Fruit fly (Drosophila melanogaster): ENCODE results near the gene CG12502.

The CG12502 gene

dm6 chr3L:871713-872112 lies 6.5 kb downstream of the CG12502 start, which contains the start of gene Usp10 (continued):
- no peak for TF ChIP-seq ems (GFP tag; optimal IDR thresholded peaks at IDR 0.05)
- no peak for TF ChIP-seq CG9215 (GFP tag; IDR thresholded peaks at IDR 0.05)
- TF ChIP-seq CG1792 (GFP tag; optimal IDR thresholded peaks at IDR 0.05) = no peak
- no peak for TF ChIP-seq Nf-YC (tag; optimal IDR thresholded peaks at IDR 0.05)
- TF ChIP-seq stwl (tag; optimal IDR thresholded peaks at IDR 0.05) = peak; percentile 46
- no peak for TF ChIP-seq CG12236 (GFP tag; optimal IDR thresholded peaks at IDR 0.05)
- TF ChIP-seq row (GFP tag; IDR thresholded peaks at IDR 0.05) = peak; percentile 18; the same call in 1 of the 3 replicates
- no peak for TF ChIP-seq CG6175 (GFP tag; IDR thresholded peaks at IDR 0.05)
- no peak for TF ChIP-seq CG31365 (tag; optimal IDR thresholded peaks at IDR 0.05)
- TF ChIP-seq org-1 (GFP tag; optimal IDR thresholded peaks at IDR 0.05) = no peak
- no peak for TF ChIP-seq pum (GFP tag; optimal IDR thresholded peaks at IDR 0.05)
- no peak for TF ChIP-seq CG33213 (GFP tag; optimal IDR thresholded peaks at IDR 0.05)
- peak; percentile 2 for TF ChIP-seq CG2712 (tag; optimal IDR thresholded peaks at IDR 0.05)
- TF ChIP-seq pros (GFP tag; optimal IDR thresholded peaks at IDR 0.05) = no peak
- TF ChIP-seq CG7745 (tag; optimal IDR thresholded peaks at IDR 0.05) = no peak
- peak; percentile 59; the same call in 2 of the 3 replicates for TF ChIP-seq Doc3 (GFP tag; IDR thresholded peaks at IDR 0.05; ENCODE audit: partially characterized antibody)
- TF ChIP-seq trem (tag; optimal IDR thresholded peaks at IDR 0.05) = peak; percentile 59
- peak; percentile 1 for TF ChIP-seq CG12155 (GFP tag; optimal IDR thresholded peaks at IDR 0.05)
- peak; percentile 13; the same call in 1 of the 2 replicates for TF ChIP-seq sna (GFP tag; IDR thresholded peaks at IDR 0.05; ENCODE audit: partially characterized antibody)
- TF ChIP-seq CG8765 (GFP tag; IDR thresholded peaks at IDR 0.05) = no peak
- TF ChIP-seq hb (GFP tag; IDR thresholded peaks at IDR 0.05; ENCODE audit: partially characterized antibody) = peak; percentile 73; the same call in 1 of the 3 replicates
- TF ChIP-seq CG4730 (GFP tag; IDR thresholded peaks at IDR 0.05) = no peak
- no peak for TF ChIP-seq CG9727 (GFP tag; optimal IDR thresholded peaks at IDR 0.05)
- no peak for TF ChIP-seq Adf1 (GFP tag; IDR thresholded peaks at IDR 0.05)
- peak; percentile 31; the same call in 1 of the 2 replicates for TF ChIP-seq Rfx (GFP tag; IDR thresholded peaks at IDR 0.05)
- TF ChIP-seq wdn (GFP tag; IDR thresholded peaks at IDR 0.05) = 0 out of 2 replicates have a peak, but pooled peaks have one; percentile 10
- peak; percentile 48 for TF ChIP-seq Lhr (GFP tag; optimal IDR thresholded peaks at IDR 0.05)
- no peak for TF ChIP-seq crc (GFP tag; optimal IDR thresholded peaks at IDR 0.05)
- TF ChIP-seq fd64A (GFP tag; optimal IDR thresholded peaks at IDR 0.05) = no peak
- TF ChIP-seq HLH4C (GFP tag; IDR thresholded peaks at IDR 0.05; ENCODE audit: partially characterized antibody) = peak; percentile 62
- no peak for TF ChIP-seq CG14050 (GFP tag; IDR thresholded peaks at IDR 0.05)
- TF ChIP-seq CG13624 (GFP tag; optimal IDR thresholded peaks at IDR 0.05) = no peak
- TF ChIP-seq dati (GFP tag; IDR thresholded peaks at IDR 0.05) = no peak
- TF ChIP-seq Hsf (GFP tag; optimal IDR thresholded peaks at IDR 0.05) = no peak
- peak; percentile 73 for TF ChIP-seq Scr (GFP tag; IDR thresholded peaks at IDR 0.05; ENCODE audit: partially characterized antibody)
- no peak for TF ChIP-seq nerfin-1 (tag; optimal IDR thresholded peaks at IDR 0.05)
- TF ChIP-seq CG7987 (GFP tag; optimal IDR thresholded peaks at IDR 0.05) = peak; percentile 33
- peak; percentile 6 for TF ChIP-seq CG12391 (tag; optimal IDR thresholded peaks at IDR 0.05)
- TF ChIP-seq pfk (GFP tag; optimal IDR thresholded peaks at IDR 0.05) = no peak
- no peak for TF ChIP-seq so (GFP tag; IDR thresholded peaks at IDR 0.05)
- TF ChIP-seq Sry-δ (GFP tag; optimal IDR thresholded peaks at IDR 0.05) = peak; percentile 81
- peak; percentile 42 for TF ChIP-seq Myb (GFP tag; optimal IDR thresholded peaks at IDR 0.05)
- TF ChIP-seq Hmr (GFP tag; optimal IDR thresholded peaks at IDR 0.05) = no peak
- TF ChIP-seq lilli (GFP tag; optimal IDR thresholded peaks at IDR 0.05) = no peak
- no peak for TF ChIP-seq mirr (GFP tag; optimal IDR thresholded peaks at IDR 0.05)
- no peak for TF ChIP-seq dpn (GFP tag; optimal IDR thresholded peaks at IDR 0.05)
- peak; percentile 48 for TF ChIP-seq CG15479 (GFP tag; optimal IDR thresholded peaks at IDR 0.05)
- TF ChIP-seq odd (GFP tag; optimal IDR thresholded peaks at IDR 0.05) = no peak
- TF ChIP-seq inv (GFP tag; IDR thresholded peaks at IDR 0.05; ENCODE audit: partially characterized antibody) = peak; percentile 49; the same call in 1 of the 2 replicates
- no peak for TF ChIP-seq Fer1 (GFP tag; optimal IDR thresholded peaks at IDR 0.05)
- no peak for TF ChIP-seq CG32772 (GFP tag; IDR thresholded peaks at IDR 0.05)
